Worm (Caenorhabditis elegans) whole organism, L1 larva: ENCODE results near the gene oac-54.

Experiments
- C16A3.4 ChIP-seq: fragments of 150-350 bp; optimal IDR thresholded peaks from 2 replicates; lab custom pipeline; 2014; ENCODE audit warnings: missing biosample characterization, missing genetic modification characterization
- alr-1 ChIP-seq: fragments of 200-800 bp; sonication (Bioruptor generic); optimal IDR thresholded peaks from 2 replicates; lab custom pipeline; 2018; ENCODE audit warnings: borderline replicate concordance, mild to moderate bottlenecking, missing genetic modification characterization, missing compliant biosample characterization
- ama-1 ChIP-seq: fragments of 150-350 bp; optimal IDR thresholded peaks from 2 replicates; lab custom pipeline; 2014
- ceh-90 ChIP-seq: sonication (generic microtip); optimal IDR thresholded peaks from 2 replicates; lab custom pipeline; 2016; ENCODE audit warnings: missing genetic modification characterization, missing compliant biosample characterization
- dsc-1 ChIP-seq: sonication (generic microtip); optimal IDR thresholded peaks from 2 replicates; lab custom pipeline; 2016; ENCODE audit warnings: mild to moderate bottlenecking, missing genetic modification characterization, missing compliant biosample characterization
- efl-1 ChIP-seq, 4 experiments: fragments of 150-350 bp; optimal IDR thresholded peaks in 3 of 4; peaks in 1 of 4; 1 replicate in 1 of 4; 2 replicates in 3 of 4; lab custom pipeline; 2014; ENCODE audit warnings: missing biosample characterization in 2 of 4, missing genetic modification characterization in 2 of 4, missing genetic modification reagents in 2 of 4
- egl-13 ChIP-seq: sonication (generic microtip); optimal IDR thresholded peaks from 2 replicates; lab custom pipeline; 2016; ENCODE audit warnings: missing genotype, missing genetic modification reagents, missing genetic modification characterization, missing compliant biosample characterization
- ets-5 ChIP-seq: fragments of 200-800 bp; sonication (Bioruptor generic); IDR thresholded peaks from 2 replicates; pipeline ENCODE4 v1.3.6; 2022; ENCODE audit warnings: missing genetic modification characterization, missing compliant biosample characterization
- fkh-4 ChIP-seq: sonication (generic microtip); optimal IDR thresholded peaks from 2 replicates; lab custom pipeline; 2016; ENCODE audit warnings: missing compliant biosample characterization, missing genetic modification characterization, borderline replicate concordance
- fkh-8 ChIP-seq: sonication (generic microtip); optimal IDR thresholded peaks from 2 replicates; lab custom pipeline; 2016; ENCODE audit warnings: mild to moderate bottlenecking, missing genetic modification characterization, missing compliant biosample characterization
- fos-1 ChIP-seq: fragments of 150-350 bp; optimal IDR thresholded peaks from 2 replicates; lab custom pipeline; 2014; ENCODE audit warnings: missing biosample characterization, missing genetic modification characterization
- grh-1 ChIP-seq: fragments of 200-800 bp; sonication (Bioruptor generic); IDR thresholded peaks from 2 replicates; pipeline ENCODE4 v1.3.6; 2022; ENCODE audit warnings: missing genetic modification reagents, missing genetic modification characterization, missing compliant biosample characterization
- hlh-4 ChIP-seq: sonication (generic microtip); optimal IDR thresholded peaks from 2 replicates; lab custom pipeline; 2016; ENCODE audit warnings: mild to moderate bottlenecking, missing genetic modification characterization, missing compliant biosample characterization
- hpl-2 ChIP-seq: fragments of 150-350 bp; optimal IDR thresholded peaks from 2 replicates; lab custom pipeline; 2014; ENCODE audit warnings: missing biosample characterization, missing genetic modification reagents, missing genetic modification characterization
- irx-1 ChIP-seq: sonication (generic microtip); optimal IDR thresholded peaks from 2 replicates; lab custom pipeline; 2016; ENCODE audit warnings: missing genetic modification characterization, missing compliant biosample characterization
- isw-1 ChIP-seq: fragments of 200-800 bp; sonication (Bioruptor generic); IDR thresholded peaks from 2 replicates; pipeline ENCODE4 v1.3.6; 2022; ENCODE audit warnings: missing genetic modification characterization, missing compliant biosample characterization
- lin-14 ChIP-seq: fragments of 200-800 bp; sonication (Bioruptor generic); optimal IDR thresholded peaks from 2 replicates; lab custom pipeline; 2018; ENCODE audit warnings: mild to moderate bottlenecking, missing genetic modification characterization, moderate library complexity, missing compliant biosample characterization
- lir-3 ChIP-seq: sonication (generic microtip); optimal IDR thresholded peaks from 2 replicates; lab custom pipeline; 2016; ENCODE audit warnings: mild to moderate bottlenecking, missing genetic modification characterization, moderate library complexity, missing compliant biosample characterization; ENCODE audit not compliant: poor library complexity
- mdl-1 ChIP-seq, 2 experiments: fragments of 150-350 bp; optimal IDR thresholded peaks; 2 replicates each; lab custom pipeline; 2014 to 2017; ENCODE audit warnings: missing biosample characterization in 2 of 2, missing genetic modification characterization in 2 of 2, inconsistent platforms in 1 of 2
- nhr-12 ChIP-seq: sonication (generic microtip); optimal IDR thresholded peaks from 2 replicates; lab custom pipeline; 2017; ENCODE audit warnings: missing biosample characterization, missing genetic modification characterization
- nhr-237 ChIP-seq: fragments of 150-350 bp; optimal IDR thresholded peaks from 2 replicates; lab custom pipeline; 2014; ENCODE audit warnings: missing biosample characterization, missing genetic modification characterization
- nhr-47 ChIP-seq: sonication (generic microtip); optimal IDR thresholded peaks from 2 replicates; lab custom pipeline; 2016; ENCODE audit warnings: mild to moderate bottlenecking, missing genetic modification characterization, moderate library complexity, missing compliant biosample characterization
- nhr-71 ChIP-seq: sonication (generic microtip); optimal IDR thresholded peaks from 2 replicates; lab custom pipeline; 2016; ENCODE audit warnings: mild to moderate bottlenecking, missing genetic modification characterization, moderate library complexity, missing compliant biosample characterization
- nhr-85 ChIP-seq: sonication (generic microtip); peaks from one replicate; lab custom pipeline; 2016; ENCODE audit warnings: missing genetic modification characterization, inconsistent platforms, missing compliant biosample characterization
- rnt-1 ChIP-seq: sonication (generic microtip); optimal IDR thresholded peaks from 2 replicates; lab custom pipeline; 2016; ENCODE audit warnings: mild to moderate bottlenecking, missing genetic modification characterization, moderate library complexity, missing compliant biosample characterization
- snu-23 ChIP-seq: sonication (generic microtip); optimal IDR thresholded peaks from 2 replicates; lab custom pipeline; 2016; ENCODE audit warnings: missing genetic modification characterization, missing compliant biosample characterization
- tbx-2 ChIP-seq: sonication (generic microtip); optimal IDR thresholded peaks from 2 replicates; lab custom pipeline; 2016; ENCODE audit warnings: missing genetic modification characterization, missing compliant biosample characterization
- tlp-1 ChIP-seq: fragments of 150-350 bp; optimal IDR thresholded peaks from 2 replicates; lab custom pipeline; 2014; ENCODE audit warnings: missing biosample characterization, missing genetic modification characterization
- unc-62 ChIP-seq: fragments of 150-350 bp; optimal IDR thresholded peaks from 2 replicates; lab custom pipeline; 2014; ENCODE audit warnings: missing biosample characterization, missing genetic modification reagents, missing genetic modification characterization
- unc-86 ChIP-seq: sonication (generic microtip); optimal IDR thresholded peaks from 2 replicates; lab custom pipeline; 2016; ENCODE audit warnings: missing genetic modification characterization, missing compliant biosample characterization
- vab-15 ChIP-seq: sonication (generic microtip); optimal IDR thresholded peaks from 2 replicates; lab custom pipeline; 2017; ENCODE audit warnings: missing genotype, mild to moderate bottlenecking, missing genetic modification characterization, missing compliant biosample characterization
- zag-1 ChIP-seq: fragments of 150-350 bp; optimal IDR thresholded peaks from 2 replicates; lab custom pipeline; 2014; ENCODE audit warnings: missing biosample characterization, missing genetic modification characterization
- zip-4 ChIP-seq: fragments of 200-800 bp; sonication (Bioruptor generic); optimal IDR thresholded peaks from 2 replicates; lab custom pipeline; 2018; ENCODE audit warnings: mild to moderate bottlenecking, missing genetic modification characterization, moderate library complexity, missing compliant biosample characterization

Gene oac-54

DNA sequence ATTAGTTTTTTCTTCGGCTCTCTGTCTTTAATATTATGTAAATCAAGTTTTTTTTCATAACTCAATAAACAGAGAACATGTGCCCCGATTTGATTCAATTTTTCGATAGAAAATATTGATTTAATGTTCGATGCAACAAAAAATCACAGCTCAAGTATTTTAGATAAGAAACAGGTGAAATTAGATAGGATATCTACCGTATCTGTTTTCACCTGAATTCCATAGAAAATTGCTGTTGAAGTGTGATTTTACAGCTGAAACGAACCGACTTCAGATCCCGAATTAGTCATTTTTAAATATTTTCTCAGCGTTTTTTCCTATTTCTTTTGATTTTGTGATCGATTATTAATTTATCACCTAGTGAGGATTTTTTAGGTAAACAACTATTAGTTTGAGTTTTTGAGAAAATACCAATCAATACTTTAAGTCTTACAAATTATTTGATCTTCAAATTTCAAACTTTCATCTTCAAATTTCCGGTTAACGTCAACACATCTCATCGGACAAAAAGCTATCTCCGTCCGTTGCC lies 18.7 kb upstream of the oac-54 start, which contains the start of gene Y9C2UA.1:
TSS of gene Y9C2UA.1 (plus strand) at position 479 of the 529 bp plus-strand sequence.
- peak; percentile 29 for TF ChIP-seq fkh-8 (tag; lab: Kevin White, UChicago)
- TF ChIP-seq nhr-71: no peak
- TF ChIP-seq nhr-47 (tag; lab: Kevin White, UChicago): peak; percentile 21
- peak; percentile 90 for TF ChIP-seq hlh-4
- TF ChIP-seq, all 84 proteins: peak for 3

DNA sequence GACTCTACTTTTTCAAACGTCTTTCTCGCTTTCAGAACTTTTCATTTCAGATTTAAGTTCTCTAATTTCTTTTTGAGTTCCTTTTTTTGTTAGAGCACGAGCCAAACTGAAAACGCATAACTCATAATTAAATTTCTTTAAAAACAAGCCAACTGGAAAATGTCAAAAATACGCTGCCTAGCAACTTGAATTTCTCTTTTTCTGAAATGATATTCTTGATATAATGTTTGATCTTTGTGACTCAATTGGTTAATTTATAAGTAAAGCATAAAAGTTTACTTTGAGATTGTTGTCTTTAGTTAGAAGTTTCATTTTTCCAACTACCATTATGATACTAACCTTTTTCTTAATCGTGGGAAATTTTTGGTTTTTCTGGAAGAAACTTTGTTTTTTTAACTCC lies 16.8 kb upstream of the oac-54 start:
- TF ChIP-seq fkh-8 (tag; lab: Kevin White, UChicago) (peak; percentile 57), nhr-237 (tag; lab: Kevin White, UChicago) (no peak)

DNA sequence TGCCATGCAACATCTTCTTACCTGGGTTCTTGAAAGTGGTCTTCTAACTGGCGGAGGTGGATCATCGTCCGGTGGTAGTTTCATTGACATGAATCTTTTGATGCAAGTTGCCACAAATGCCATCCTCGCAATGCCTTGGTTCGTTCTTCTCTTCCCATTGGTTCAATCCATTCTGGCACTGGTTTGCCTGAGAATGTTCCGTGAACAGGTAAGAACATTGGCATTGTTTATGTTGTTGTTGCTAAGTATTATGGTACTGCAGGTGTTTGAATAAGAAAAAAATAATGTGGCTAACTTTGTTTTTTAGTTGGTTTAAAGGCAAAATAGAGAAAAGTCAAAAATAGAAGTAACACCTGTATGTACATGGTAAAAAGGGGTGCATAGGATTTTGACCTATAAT lies 14.1 kb upstream of the oac-54 start:
- TF ChIP-seq nhr-237 (tag; lab: Kevin White, UChicago): no peak
- no peak for TF ChIP-seq efl-1 (optimal IDR thresholded peaks at IDR 0.05; lab: Kevin White, UChicago)
- TF ChIP-seq efl-1 (GFP tag; optimal IDR thresholded peaks at IDR 0.05 in 1 of 2; lab: Kevin White, UChicago): peak in 1 of 2 experiments; percentile 15
- TF ChIP-seq, all 84 proteins: peak for 1

DNA sequence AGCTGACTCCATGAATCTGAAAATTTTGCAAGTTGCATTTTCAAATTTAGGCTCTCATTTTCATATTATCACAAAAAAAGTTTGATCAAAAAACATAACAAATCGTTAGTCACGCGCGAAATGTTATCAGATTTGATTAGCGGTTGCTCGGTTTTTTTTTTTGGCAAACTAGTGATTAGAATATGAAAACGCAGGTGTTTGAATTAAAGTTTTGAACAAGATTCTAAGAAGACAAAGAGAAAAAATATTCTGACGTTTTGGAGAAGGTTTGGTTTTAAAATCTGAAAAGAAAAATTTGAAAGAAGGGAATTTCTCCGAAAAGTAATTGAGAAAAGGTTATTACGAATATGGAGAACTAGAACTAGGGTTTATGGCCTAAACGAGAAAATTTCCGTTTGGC lies 13.5 kb upstream of the oac-54 start:
- TF ChIP-seq tlp-1 (tag; lab: Kevin White, UChicago) (no peak), ets-5 (GFP tag; lab: Robert Waterston, UW) (no peak), ceh-90 (tag; lab: Kevin White, UChicago) (no peak), egl-13 (tag; lab: Kevin White, UChicago) (no peak), unc-62 (GFP tag; lab: Kevin White, UChicago) (no peak), fkh-8 (tag; lab: Kevin White, UChicago) (peak; percentile 81), lir-3 (tag; lab: Kevin White, UChicago) (no peak), lin-14 (GFP tag; lab: Kevin White, UChicago) (peak; percentile 3), ama-1 (lab: Kevin White, UChicago) (no peak), nhr-47 (tag; lab: Kevin White, UChicago) (peak; percentile 30), dsc-1 (tag; lab: Kevin White, UChicago) (no peak), snu-23 (GFP tag; lab: Kevin White, UChicago) (no peak), zag-1 (tag; lab: Kevin White, UChicago) (no peak), tbx-2 (tag; lab: Kevin White, UChicago) (no peak), rnt-1 (tag; lab: Kevin White, UChicago) (no peak), hpl-2 (GFP tag; lab: Kevin White, UChicago) (no peak), isw-1 (GFP tag; lab: Robert Waterston, UW) (no peak), irx-1 (tag; lab: Kevin White, UChicago) (no peak), nhr-71 (peak; percentile 58), nhr-12 (tag; lab: Kevin White, UChicago) (no peak), fkh-4 (tag; lab: Kevin White, UChicago) (no peak), alr-1 (tag; lab: Kevin White, UChicago) (no peak), fos-1 (tag; lab: Kevin White, UChicago) (no peak), nhr-237 (tag; lab: Kevin White, UChicago) (no peak), zip-4 (GFP tag; lab: Kevin White, UChicago) (no peak), mdl-1 (tag; optimal IDR thresholded peaks at IDR 0.05; lab: Kevin White, UChicago) (no peak)

DNA sequence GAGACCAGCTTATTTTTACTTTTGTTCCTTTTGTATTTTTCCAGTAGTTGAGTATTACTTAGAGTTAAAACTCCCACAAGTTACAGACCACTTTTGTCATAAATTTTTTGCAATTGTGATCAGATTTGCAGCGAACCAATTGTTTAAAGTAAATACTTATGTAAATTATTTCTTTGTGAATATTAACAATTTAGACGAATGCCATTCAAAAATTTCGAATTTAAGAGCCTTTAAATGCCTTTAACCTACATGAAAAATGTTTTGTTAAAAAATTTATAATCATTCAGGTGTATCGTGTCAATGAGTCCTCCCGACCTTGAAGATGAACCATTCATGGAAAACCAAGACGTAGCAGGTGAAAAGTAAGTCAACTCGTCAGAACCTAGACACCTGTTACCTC lies 11.9 kb upstream of the oac-54 start, which contains the start of gene W07A12.4:
TSS of gene W07A12.4 (plus strand) at position 301 of the 400 bp plus-strand sequence.
- TF ChIP-seq nhr-85 (tag; lab: Kevin White, UChicago) (peak; percentile 48), C16A3.4 (tag; lab: Kevin White, UChicago) (no peak), hlh-4 (peak; percentile 44), vab-15 (no peak), grh-1 (GFP tag; lab: Robert Waterston, UW) (no peak), unc-86 (tag; lab: Kevin White, UChicago) (no peak)
